Worm (Caenorhabditis elegans): Measurements from ENCODE around the gene B0302.2.

Gene B0302.2

DNA sequence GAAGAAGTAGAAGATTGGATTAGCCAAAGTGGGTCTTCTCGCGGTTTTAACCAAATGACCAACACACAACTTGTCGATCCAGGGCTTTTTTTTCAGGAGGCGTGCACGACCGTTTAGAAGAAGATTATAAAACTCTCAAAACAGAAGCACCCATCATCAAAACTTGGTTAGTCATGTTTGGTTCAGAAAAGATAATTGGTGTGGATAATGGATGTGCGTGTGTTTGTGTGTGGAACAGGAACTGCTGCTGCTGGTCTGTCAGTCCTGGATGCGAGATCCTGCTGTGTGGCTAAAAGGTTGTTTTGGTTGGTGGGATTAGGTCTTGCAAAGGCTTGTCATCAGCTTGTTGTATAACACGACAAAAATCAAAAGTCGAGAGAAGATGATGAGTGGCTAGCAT is 25.1 kb downstream of the B0302.2 start:
- TF ChIP-seq lin-35 (GFP tag; optimal IDR thresholded peaks at IDR 0.05) (no peak), snpc-1.3 (tag; optimal IDR thresholded peaks at IDR 0.05; ENCODE audit: insufficient read depth) (no peak), hlh-12 (tag; optimal IDR thresholded peaks at IDR 0.05) (no peak), dpff-1 (tag; optimal IDR thresholded peaks at IDR 0.05) (no peak)

DNA sequence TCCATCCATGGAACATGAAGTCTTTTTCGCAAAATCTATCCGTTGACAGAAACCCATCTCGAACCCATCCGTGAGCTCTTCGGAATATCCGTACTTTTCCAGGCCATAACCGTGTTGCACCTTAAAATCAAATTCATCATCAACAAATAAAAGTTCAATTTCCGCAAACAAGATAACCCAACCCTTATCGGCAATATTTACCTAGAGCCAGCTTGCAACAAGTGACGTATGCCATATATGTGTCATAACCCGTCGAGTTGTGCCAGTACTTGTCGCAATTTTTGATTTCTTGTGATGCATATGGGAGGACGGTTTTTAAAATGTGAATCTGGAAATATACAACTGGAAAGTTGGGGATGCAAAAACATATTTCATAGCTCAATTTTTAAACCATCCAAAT is 27.5 kb downstream of the B0302.2 start:
- TF ChIP-seq efl-1 (GFP tag; optimal IDR thresholded peaks at IDR 0.05) (no peak), nhr-80 (tag; optimal IDR thresholded peaks at IDR 0.05) (peak; percentile 7), madf-3 (GFP tag; IDR thresholded peaks at IDR 0.05) (no peak), lsy-27 (tag; optimal IDR thresholded peaks at IDR 0.05; ENCODE audit: borderline replicate concordance, insufficient read depth) (no peak), attf-3 (GFP tag; conservative IDR thresholded peaks at IDR 0.05) (no peak), mel-28 (tag; optimal IDR thresholded peaks at IDR 0.05; ENCODE audit: borderline replicate concordance) (no peak)

DNA sequence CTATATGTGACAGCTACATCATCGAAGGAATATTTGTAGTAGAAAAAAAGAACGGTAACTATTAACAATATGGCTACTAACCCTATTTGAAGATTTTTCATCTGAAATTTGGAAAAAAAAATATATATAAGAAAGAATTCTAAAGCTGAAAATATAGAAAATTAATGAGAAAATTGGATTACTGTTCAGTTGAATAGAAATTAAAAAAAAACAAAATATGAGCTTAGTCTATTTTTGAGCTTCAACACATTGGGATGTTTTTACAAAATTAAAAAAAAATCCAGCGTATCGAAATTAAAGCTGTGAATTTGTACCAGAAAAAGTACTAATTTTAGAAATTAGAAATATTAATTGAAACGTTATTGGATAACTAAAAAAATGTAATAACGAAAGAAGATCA is 30.9 kb downstream of the B0302.2 start, which contains the start of gene T08G2.2:
T08G2.2 (minus strand) TSS at position 101 of the 400 bp plus-strand sequence.
- TF ChIP-seq ceh-58 (GFP tag; IDR thresholded peaks at IDR 0.05) (no peak), egl-44 (GFP tag; IDR thresholded peaks at IDR 0.05) (no peak), zim-3 (tag; optimal IDR thresholded peaks at IDR 0.05) (no peak), nfya-2 (GFP tag; IDR thresholded peaks at IDR 0.05) (no peak), efl-1 (GFP tag; optimal IDR thresholded peaks at IDR 0.05) (no peak), ceh-79 (tag; optimal IDR thresholded peaks at IDR 0.05) (no peak), dpff-1 (tag; optimal IDR thresholded peaks at IDR 0.05) (no peak), sdz-38 (tag; optimal IDR thresholded peaks at IDR 0.05) (no peak)

DNA sequence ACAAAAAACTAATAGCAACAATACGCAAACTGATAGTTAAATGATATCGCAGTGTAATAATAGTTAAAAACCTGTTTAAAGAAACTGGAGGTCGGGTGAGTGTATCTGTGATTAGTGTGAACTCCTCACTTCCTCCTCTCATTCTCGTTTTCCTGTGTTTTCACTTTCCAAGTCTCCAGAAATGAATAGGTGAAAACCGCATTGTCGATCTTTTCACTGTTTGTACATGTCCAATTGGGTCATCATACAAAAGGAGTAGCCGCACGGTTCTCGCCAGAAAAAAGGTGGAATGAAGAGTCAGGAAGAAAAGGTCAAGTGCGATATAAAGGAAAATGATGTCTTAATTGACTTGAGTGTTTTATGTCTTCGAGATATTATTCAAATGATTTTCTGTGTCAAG is 33.2 kb downstream of the B0302.2 start:
- no peak for TF ChIP-seq somi-1 (GFP tag; optimal IDR thresholded peaks at IDR 0.05)
- no peak for TF ChIP-seq lsl-1 (GFP tag; optimal IDR thresholded peaks at IDR 0.05)
- no peak for TF ChIP-seq egrh-3 (GFP tag; IDR thresholded peaks at IDR 0.05)
- no peak for TF ChIP-seq ama-1 (optimal IDR thresholded peaks at IDR 0.05)
- no peak for TF ChIP-seq ama-1 (GFP tag; optimal IDR thresholded peaks at IDR 0.05)
- no peak for TF ChIP-seq mxl-1 (tag; optimal IDR thresholded peaks at IDR 0.05)
- TF ChIP-seq mcd-1 (GFP tag; IDR thresholded peaks at IDR 0.05), result no peak
- TF ChIP-seq Y67H2A.10 (GFP tag; conservative IDR thresholded peaks at IDR 0.05), result no peak
- no peak for TF ChIP-seq pha-4 (tag; optimal IDR thresholded peaks at IDR 0.05)
- TF ChIP-seq ceh-27 (GFP tag; optimal IDR thresholded peaks at IDR 0.05), result no peak
- TF ChIP-seq bed-1 (GFP tag; IDR thresholded peaks at IDR 0.05), result no peak

DNA sequence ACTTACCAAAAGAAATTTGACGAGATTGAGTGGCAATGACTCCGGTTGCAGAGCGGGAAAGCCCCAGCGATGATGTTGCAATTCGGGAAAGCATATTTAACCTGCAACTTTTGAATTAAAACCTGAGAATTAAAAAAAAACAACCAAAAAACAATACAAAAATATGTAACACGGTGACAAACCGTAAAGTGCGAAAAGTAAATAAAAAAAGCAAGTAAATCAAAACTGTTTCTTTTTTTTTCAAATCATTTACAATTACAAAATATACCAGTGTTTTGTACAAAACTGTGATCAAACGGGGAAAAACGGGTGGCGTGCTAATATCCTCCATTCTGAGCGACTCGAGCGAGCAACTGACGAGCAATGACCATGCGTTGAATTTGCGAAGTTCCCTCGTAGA is 36.5 kb downstream of the B0302.2 start, which contains the start of gene acdh-10:
acdh-10 (minus strand) TSS at position 101 of the 400 bp plus-strand sequence.
- no peak for TF ChIP-seq chd-7 (tag; optimal IDR thresholded peaks at IDR 0.05)
- TF ChIP-seq F23B12.7 (tag; optimal IDR thresholded peaks at IDR 0.05; ENCODE audit: insufficient read depth), result no peak
- TF ChIP-seq him-1 (tag; optimal IDR thresholded peaks at IDR 0.05), result no peak
- no peak for TF ChIP-seq lir-1 (GFP tag; conservative IDR thresholded peaks at IDR 0.05)
- no peak for TF ChIP-seq dpl-1 (GFP tag; optimal IDR thresholded peaks at IDR 0.05)
- TF ChIP-seq D2030.7 (GFP tag; IDR thresholded peaks at IDR 0.05), result no peak
- TF ChIP-seq let-526 (GFP tag; IDR thresholded peaks at IDR 0.05), result no peak
- no peak for TF ChIP-seq bed-2 (GFP tag; IDR thresholded peaks at IDR 0.05)
- TF ChIP-seq F49E8.2 (tag; optimal IDR thresholded peaks at IDR 0.05; ENCODE audit: insufficient read depth), result no peak
- no peak for TF ChIP-seq rcor-1 (GFP tag; IDR thresholded peaks at IDR 0.05)
